5 worm cellular contexts compared by ENCODE assay signal in the genomic region with DNA sequence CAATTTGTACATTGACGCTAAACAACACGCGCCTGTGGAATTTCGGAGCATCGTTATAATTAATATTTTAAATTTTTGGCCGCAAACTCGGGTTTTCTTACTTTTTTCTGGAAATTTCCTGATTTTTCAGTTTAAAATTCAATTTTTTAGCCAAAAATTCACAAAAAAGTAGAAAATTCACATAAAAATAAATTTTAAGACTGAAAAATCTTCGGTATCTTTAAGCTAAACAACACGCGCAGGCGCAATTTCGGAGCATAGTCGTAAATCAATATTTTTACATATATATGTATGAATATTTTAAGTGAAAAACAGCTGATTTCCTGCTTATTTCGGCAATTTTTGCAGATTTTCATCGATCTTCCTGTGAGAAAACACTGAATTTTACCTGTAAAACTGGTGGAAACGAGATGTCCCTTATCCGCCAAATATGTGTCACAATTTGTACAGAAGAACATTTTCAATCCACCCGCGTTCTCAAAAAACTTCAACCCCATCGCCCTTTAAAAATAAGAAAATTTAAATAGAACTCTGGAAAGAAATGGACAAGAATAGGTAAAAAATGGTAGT.
TF ChIP-seq lines count a peak whose summit lies in the region.

B0546.3 (minus strand) TSS at position 504 of the 570 bp plus-strand sequence.

TF ChIP-seq in whole organism, L1 larva, 84 proteins besides CTCF, POLR2A, EP300 and RAD21:
- TF ChIP-seq nhr-71 (tag; optimal IDR thresholded peaks at IDR 0.05; lab: Kevin White, UChicago) (peak; percentile 5), nhr-85 (tag; lab: Kevin White, UChicago) (peak; percentile 43), efl-1 (optimal IDR thresholded peaks at IDR 0.05; lab: Kevin White, UChicago) (no peak), efl-1 (GFP tag; optimal IDR thresholded peaks at IDR 0.05 in 1 of 2; lab: Kevin White, UChicago) (peak in 1 of 2 experiments; percentile 76), swsn-7 (tag; optimal IDR thresholded peaks at IDR 0.05; lab: Kevin White, UChicago) (no peak), tlp-1 (tag; optimal IDR thresholded peaks at IDR 0.05; lab: Kevin White, UChicago) (no peak), nhr-12 (tag; optimal IDR thresholded peaks at IDR 0.05; lab: Kevin White, UChicago) (no peak), elt-2 (tag; optimal IDR thresholded peaks at IDR 0.05; lab: Kevin White, UChicago) (peak; percentile 9), ztf-4 (tag; optimal IDR thresholded peaks at IDR 0.05; lab: Kevin White, UChicago) (no peak), ceh-82 (tag; optimal IDR thresholded peaks at IDR 0.05; lab: Kevin White, UChicago) (no peak), lin-39 (tag; optimal IDR thresholded peaks at IDR 0.05; lab: Kevin White, UChicago) (no peak), nhr-47 (tag; optimal IDR thresholded peaks at IDR 0.05; lab: Kevin White, UChicago) (peak; percentile 33), nhr-77 (tag; optimal IDR thresholded peaks at IDR 0.05; lab: Kevin White, UChicago) (no peak)
TF ChIP-seq in whole organism, L1 larva: peak in this region for 5.

TF ChIP-seq in whole organism, L2 larva, 48 proteins besides CTCF, POLR2A, EP300 and RAD21:
- TF ChIP-seq egl-27 (tag; optimal IDR thresholded peaks at IDR 0.05; lab: Kevin White, UChicago): no peak
- TF ChIP-seq lsy-2 (tag; optimal IDR thresholded peaks at IDR 0.05; lab: Kevin White, UChicago): peak in 1 of 2 experiments; percentile 19
- peak; percentile 71 for TF ChIP-seq ama-1 (optimal IDR thresholded peaks at IDR 0.05; lab: Kevin White, UChicago)
- TF ChIP-seq lin-11 (tag; optimal IDR thresholded peaks at IDR 0.05; lab: Kevin White, UChicago): no peak

TF ChIP-seq in whole organism, L3 larva, 47 proteins besides CTCF, POLR2A, EP300 and RAD21:
- no peak for TF ChIP-seq mml-1 (tag; optimal IDR thresholded peaks at IDR 0.05; lab: Kevin White, UChicago)
- no peak for TF ChIP-seq fkh-10 (GFP tag; optimal IDR thresholded peaks at IDR 0.05; lab: Kevin White, UChicago)
- TF ChIP-seq elt-2 (tag; optimal IDR thresholded peaks at IDR 0.05; lab: Kevin White, UChicago): peak; percentile 2
- peak; percentile 69 for TF ChIP-seq ama-1 (optimal IDR thresholded peaks at IDR 0.05; lab: Kevin White, UChicago)
- no peak for TF ChIP-seq aly-2 (tag; optimal IDR thresholded peaks at IDR 0.05; lab: Kevin White, UChicago)
- peak; percentile 13 for TF ChIP-seq nhr-23 (tag; optimal IDR thresholded peaks at IDR 0.05; lab: Kevin White, UChicago)
- no peak for TF ChIP-seq zag-1 (tag; optimal IDR thresholded peaks at IDR 0.05; lab: Kevin White, UChicago)

TF ChIP-seq in whole organism, L4 larva, 104 proteins besides CTCF, POLR2A, EP300 and RAD21:
- TF ChIP-seq T26A8.4 (GFP tag; IDR thresholded peaks at IDR 0.05; lab: Robert Waterston, UW) (peak; percentile 60; the same call in 1 of the 2 replicates), zfp-3 (GFP tag; conservative IDR thresholded peaks at IDR 0.05; lab: Robert Waterston, UW) (0 out of 2 replicates have a peak, but pooled peaks have one; percentile 31), dve-1 (tag; optimal IDR thresholded peaks at IDR 0.05; lab: Kevin White, UChicago; ENCODE audit: insufficient read depth) (peak; percentile 27), T20F7.1 (GFP tag; optimal IDR thresholded peaks at IDR 0.05; lab: Kevin White, UChicago) (peak; percentile 78), Y48G9A.11 (GFP tag; IDR thresholded peaks at IDR 0.05; lab: Robert Waterston, UW) (peak; percentile 22; the same call in 1 of the 2 replicates), ama-1 (optimal IDR thresholded peaks at IDR 0.05; lab: Kevin White, UChicago) (peak; percentile 58), nhr-41 (GFP tag; IDR thresholded peaks at IDR 0.05; lab: Robert Waterston, UW) (no peak), snpc-4 (tag; optimal IDR thresholded peaks at IDR 0.05; lab: Kevin White, UChicago) (no peak), lin-38 (GFP tag; IDR thresholded peaks at IDR 0.05; lab: Robert Waterston, UW) (peak; percentile 43), sdz-12 (GFP tag; optimal IDR thresholded peaks at IDR 0.05; lab: Kevin White, UChicago) (peak; percentile 43), daf-16 (GFP tag; optimal IDR thresholded peaks at IDR 0.05; lab: Kevin White, UChicago) (no peak), daf-16 (tag; optimal IDR thresholded peaks at IDR 0.05; lab: Kevin White, UChicago) (peak; percentile 6), lsy-2 (tag; optimal IDR thresholded peaks at IDR 0.05; lab: Kevin White, UChicago) (peak in 1 of 2 experiments; percentile 18), ceh-32 (tag; optimal IDR thresholded peaks at IDR 0.05; lab: Kevin White, UChicago; ENCODE audit: poor library complexity) (no peak), hlh-30 (tag; optimal IDR thresholded peaks at IDR 0.05; lab: Kevin White, UChicago; ENCODE audit: insufficient read depth) (no peak), F37D6.2 (tag; optimal IDR thresholded peaks at IDR 0.05; lab: Kevin White, UChicago) (no peak), nhr-102 (tag; optimal IDR thresholded peaks at IDR 0.05; lab: Kevin White, UChicago) (peak; percentile 6)

TF ChIP-seq in whole organism, young adult, 124 proteins besides CTCF, POLR2A, EP300 and RAD21:
- no peak for TF ChIP-seq T26A5.8 (tag; optimal IDR thresholded peaks at IDR 0.05; lab: Kevin White, UChicago)
- TF ChIP-seq madf-6 (GFP tag; IDR thresholded peaks at IDR 0.05; lab: Robert Waterston, UW): 0 out of 2 replicates have a peak, but pooled peaks have one; percentile 25
- TF ChIP-seq dox-1 (GFP tag; IDR thresholded peaks at IDR 0.05; lab: Robert Waterston, UW): 0 out of 2 replicates have a peak, but pooled peaks have one; percentile 10
- TF ChIP-seq snpc-4 (GFP tag; optimal IDR thresholded peaks at IDR 0.05; lab: Kevin White, UChicago): no peak
- peak in 1 of 4 experiments; percentile 11 for TF ChIP-seq snpc-4 (tag; optimal IDR thresholded peaks at IDR 0.05; lab: Kevin White, UChicago)
- TF ChIP-seq Y53G8AR.9 (GFP tag; conservative IDR thresholded peaks at IDR 0.05; lab: Robert Waterston, UW): 0 out of 2 replicates have a peak, but pooled peaks have one; percentile 34
- TF ChIP-seq nfyb-1 (GFP tag; IDR thresholded peaks at IDR 0.05; lab: Robert Waterston, UW): 0 out of 2 replicates have a peak, but pooled peaks have one; percentile 57
- TF ChIP-seq repo-1 (tag; optimal IDR thresholded peaks at IDR 0.05; lab: Kevin White, UChicago): peak; percentile 54
- peak; percentile 39 for TF ChIP-seq chd-7 (tag; optimal IDR thresholded peaks at IDR 0.05; lab: Kevin White, UChicago)
- no peak for TF ChIP-seq lir-1 (GFP tag; conservative IDR thresholded peaks at IDR 0.05; lab: Robert Waterston, UW)
- TF ChIP-seq madf-3 (GFP tag; IDR thresholded peaks at IDR 0.05; lab: Robert Waterston, UW): no peak
- TF ChIP-seq snpc-1.1 (tag; optimal IDR thresholded peaks at IDR 0.05; lab: Kevin White, UChicago; ENCODE audit: insufficient read depth): no peak
- TF ChIP-seq F37B4.10 (GFP tag; IDR thresholded peaks at IDR 0.05; lab: Robert Waterston, UW): no peak
- TF ChIP-seq F57C9.4 (tag; optimal IDR thresholded peaks at IDR 0.05; lab: Kevin White, UChicago): peak; percentile 59
- no peak for TF ChIP-seq sdz-38 (tag; optimal IDR thresholded peaks at IDR 0.05; lab: Kevin White, UChicago)
- no peak for TF ChIP-seq him-1 (tag; optimal IDR thresholded peaks at IDR 0.05; lab: Kevin White, UChicago)
- TF ChIP-seq attf-3 (GFP tag; conservative IDR thresholded peaks at IDR 0.05; lab: Robert Waterston, UW): peak; percentile 30; the same call in 1 of the 2 replicates
- TF ChIP-seq madf-10 (tag; optimal IDR thresholded peaks at IDR 0.05; lab: Kevin White, UChicago): no peak
- TF ChIP-seq lin-40 (tag; optimal IDR thresholded peaks at IDR 0.05; lab: Kevin White, UChicago): no peak
- TF ChIP-seq nhr-80 (tag; optimal IDR thresholded peaks at IDR 0.05; lab: Kevin White, UChicago): no peak
- TF ChIP-seq rpc-1 (optimal IDR thresholded peaks at IDR 0.05; lab: Kevin White, UChicago): no peak
- no peak for TF ChIP-seq rpc-1 (tag; optimal IDR thresholded peaks at IDR 0.05; lab: Kevin White, UChicago)
- TF ChIP-seq ekl-4 (GFP tag; IDR thresholded peaks at IDR 0.05; lab: Robert Waterston, UW): peak; percentile 47; the same call in 1 of the 2 replicates
- no peak for TF ChIP-seq T07F8.4 (tag; optimal IDR thresholded peaks at IDR 0.05; lab: Kevin White, UChicago)
- TF ChIP-seq ztf-26 (tag; optimal IDR thresholded peaks at IDR 0.05; lab: Kevin White, UChicago): peak; percentile 63
- 0 out of 2 replicates have a peak, but pooled peaks have one; percentile 29 for TF ChIP-seq B0336.3 (GFP tag; IDR thresholded peaks at IDR 0.05; lab: Robert Waterston, UW)
TF ChIP-seq in whole organism, young adult: peak in this region for 12.
